Fruit fly (Drosophila melanogaster) whole organism, embryonic: ENCODE data around the gene CG3529.

ENCODE experiments used
- Abd-B ChIP-seq: fragments of 200-800 bp; sonication (Bioruptor generic); optimal IDR thresholded peaks from 2 replicates; lab custom pipeline; 2018; ENCODE audit warnings: missing biosample characterization, mild to moderate bottlenecking, missing genetic modification characterization, moderate library complexity
- Adf1 ChIP-seq: fragments of 200-800 bp; sonication (Bioruptor generic); IDR thresholded peaks from 2 replicates; pipeline ENCODE4 v1.3.6; 2022; ENCODE audit warnings: missing biosample characterization, missing genetic modification characterization
- Atf-2 ChIP-seq: fragments of 200-800 bp; sonication (Bioruptor generic); optimal IDR thresholded peaks from 2 replicates; lab custom pipeline; 2016; ENCODE audit warnings: missing biosample characterization, missing genetic modification characterization
- Awh ChIP-seq: fragments of 200-800 bp; sonication (Bioruptor generic); IDR thresholded peaks from 2 replicates; pipeline ENCODE4, ENCODE4 v1.3.6; 2022; ENCODE audit warnings: missing biosample characterization, missing genetic modification characterization
- C15 ChIP-seq: fragments of 200-800 bp; sonication (Bioruptor generic); IDR thresholded peaks from 3 replicates; pipeline ENCODE4 v1.3.6; 2022; ENCODE audit warnings: missing biosample characterization, missing genetic modification characterization
- CG11247 ChIP-seq: fragments of 200-800 bp; sonication (Bioruptor generic); IDR thresholded peaks from 2 replicates; pipeline ENCODE4 v1.3.6; 2022; ENCODE audit warnings: missing biosample characterization, missing genetic modification characterization
- CG11695 ChIP-seq: fragments of 200-800 bp; sonication (Bioruptor generic); IDR thresholded peaks from 3 replicates; pipeline ENCODE4 v1.3.6; 2022; ENCODE audit warnings: missing biosample characterization, missing genetic modification characterization
- CG11723 ChIP-seq: fragments of 200-800 bp; sonication (Bioruptor generic); optimal IDR thresholded peaks from 2 replicates; lab custom pipeline; 2017; ENCODE audit warnings: missing biosample characterization, mild to moderate bottlenecking, missing genetic modification characterization
- CG13424 ChIP-seq: fragments of 200-800 bp; sonication (Bioruptor generic); optimal IDR thresholded peaks from 2 replicates; lab custom pipeline; 2019; ENCODE audit warnings: missing biosample characterization, mild to moderate bottlenecking, missing genetic modification characterization, moderate library complexity
- CG1602 ChIP-seq: fragments of 200-800 bp; sonication (Bioruptor generic); optimal IDR thresholded peaks from 3 replicates; lab custom pipeline; 2016; ENCODE audit warnings: missing biosample characterization, missing genetic modification characterization
- CG16779 ChIP-seq: fragments of 200-800 bp; sonication (Bioruptor generic); IDR thresholded peaks from 2 replicates; pipeline ENCODE4 v1.3.6; 2022; ENCODE audit warnings: missing biosample characterization, missing genetic modification characterization
- CG16863 ChIP-seq: fragments of 200-800 bp; sonication (Bioruptor generic); optimal IDR thresholded peaks from 3 replicates; lab custom pipeline; 2016; ENCODE audit warnings: missing biosample characterization, missing genetic modification characterization
- CG17328 ChIP-seq: fragments of 200-800 bp; sonication (Bioruptor generic); IDR thresholded peaks from 2 replicates; pipeline ENCODE4 v1.3.6; 2022; ENCODE audit warnings: missing biosample characterization, missing genetic modification characterization
- CG1792 ChIP-seq: fragments of 200-800 bp; sonication (Bioruptor generic); optimal IDR thresholded peaks from 2 replicates; lab custom pipeline; 2016; ENCODE audit warnings: missing biosample characterization, missing genetic modification characterization
- CG2120 ChIP-seq: fragments of 200-800 bp; sonication (Bioruptor generic); optimal IDR thresholded peaks from 3 replicates; lab custom pipeline; 2016; ENCODE audit warnings: missing biosample characterization, missing genetic modification characterization
- CG2889 ChIP-seq: fragments of 200-800 bp; sonication (Bioruptor generic); IDR thresholded peaks from 3 replicates; pipeline ENCODE4 v1.3.6; 2022; ENCODE audit warnings: missing biosample characterization, missing genetic modification characterization
- CG30431 ChIP-seq: fragments of 200-800 bp; sonication (Bioruptor generic); optimal IDR thresholded peaks from 2 replicates; lab custom pipeline; 2017; ENCODE audit warnings: missing biosample characterization, missing genetic modification characterization
- CG32767 ChIP-seq: fragments of 200-800 bp; sonication (Bioruptor generic); IDR thresholded peaks from 2 replicates; pipeline ENCODE4 v1.3.6; 2022; ENCODE audit warnings: missing biosample characterization, missing genetic modification characterization
- CG4360 ChIP-seq: fragments of 200-800 bp; sonication (Bioruptor generic); IDR thresholded peaks from 2 replicates; pipeline ENCODE4 v1.3.6; 2022; ENCODE audit warnings: missing biosample characterization, missing genetic modification characterization
- CG6175 ChIP-seq: fragments of 200-800 bp; sonication (Bioruptor generic); IDR thresholded peaks from 3 replicates; pipeline ENCODE4 v1.3.6; 2022; ENCODE audit warnings: missing biosample characterization, missing genetic modification characterization
- CG6765 ChIP-seq: fragments of 200-800 bp; sonication (Bioruptor generic); optimal IDR thresholded peaks from 3 replicates; lab custom pipeline; 2017; ENCODE audit warnings: missing biosample characterization, mild to moderate bottlenecking, missing genetic modification characterization
- CG6791 ChIP-seq: fragments of 200-800 bp; sonication (Bioruptor generic); IDR thresholded peaks from 3 replicates; pipeline ENCODE4 v1.3.6; 2022; ENCODE audit warnings: missing biosample characterization, missing genetic modification characterization; ENCODE audit not compliant: partially characterized antibody
- CG7271 ChIP-seq: fragments of 200-800 bp; sonication (Bioruptor generic); optimal IDR thresholded peaks from 2 replicates; lab custom pipeline; 2018; ENCODE audit warnings: missing biosample characterization, mild to moderate bottlenecking, missing genetic modification characterization, moderate library complexity
- CG8388 ChIP-seq: fragments of 200-800 bp; sonication (Bioruptor generic); optimal IDR thresholded peaks from 2 replicates; lab custom pipeline; 2019; ENCODE audit warnings: missing biosample characterization, mild to moderate bottlenecking, missing genetic modification characterization, moderate library complexity
- CG8478 ChIP-seq: fragments of >200 bp; optimal IDR thresholded peaks from 2 replicates; lab custom pipeline; 2018
- Doc2 ChIP-seq: fragments of 200-800 bp; sonication (Bioruptor generic); IDR thresholded peaks from 2 replicates; pipeline ENCODE4 v1.3.6; 2022; ENCODE audit warnings: missing biosample characterization, missing genetic modification characterization
- GATAe ChIP-seq: fragments of 200-800 bp; sonication (Bioruptor generic); conservative IDR thresholded peaks from 2 replicates; pipeline ENCODE4 v1.3.6; 2022; ENCODE audit warnings: missing biosample characterization, missing genetic modification characterization
- Gug ChIP-seq: fragments of 200-800 bp; sonication (Bioruptor generic); IDR thresholded peaks from 4 replicates; pipeline ENCODE4 v1.3.6; 2022; ENCODE audit warnings: missing biosample characterization, missing genetic modification characterization
- HLH54F ChIP-seq: fragments of 200-800 bp; sonication (Bioruptor generic); optimal IDR thresholded peaks from 3 replicates; lab custom pipeline; 2016; ENCODE audit warnings: missing biosample characterization, missing genetic modification characterization
- HmgZ ChIP-seq: fragments of 200-800 bp; sonication (Bioruptor generic); optimal IDR thresholded peaks from 2 replicates; lab custom pipeline; 2018; ENCODE audit warnings: missing biosample characterization, mild to moderate bottlenecking, missing genetic modification characterization
- Hr39 ChIP-seq: fragments of >200 bp; optimal IDR thresholded peaks from 2 replicates; lab custom pipeline; 2017
- Hr78 ChIP-seq, 2 experiments: fragments of 200-800 bp in 1 of 2; fragments of >200 bp in 1 of 2; sonication (Bioruptor generic) in 1 of 2; optimal IDR thresholded peaks; 2 replicates each; lab custom pipeline; 2017 to 2019; ENCODE audit warnings: missing biosample characterization in 2 of 2, missing genetic modification characterization in 2 of 2, mild to moderate bottlenecking in 1 of 2, moderate library complexity in 1 of 2
- Mad ChIP-seq: fragments of 200-800 bp; sonication (Bioruptor generic); optimal IDR thresholded peaks from 2 replicates; lab custom pipeline; 2016; ENCODE audit warnings: missing biosample characterization, missing genetic modification characterization
- Med ChIP-seq: fragments of 200-800 bp; sonication (Bioruptor generic); peaks from one replicate; lab custom pipeline; 2016; ENCODE audit warnings: missing biosample characterization, missing genetic modification characterization, mild to moderate bottlenecking, inconsistent platforms, moderate library complexity
- Opbp ChIP-seq: fragments of 200-800 bp; sonication (Bioruptor generic); IDR thresholded peaks from 3 replicates; pipeline ENCODE4 v1.3.6; 2022; ENCODE audit warnings: missing biosample characterization, missing genetic modification characterization; ENCODE audit not compliant: partially characterized antibody
- Optix ChIP-seq: fragments of 200-800 bp; sonication (Bioruptor generic); IDR thresholded peaks from 3 replicates; pipeline ENCODE4 v1.3.6; 2022; ENCODE audit warnings: missing biosample characterization, missing genetic modification characterization
- YL-1 ChIP-seq: fragments of 200-800 bp; sonication (Bioruptor generic); optimal IDR thresholded peaks from 3 replicates; lab custom pipeline; 2017; ENCODE audit warnings: missing biosample characterization, mild to moderate bottlenecking, missing genetic modification characterization
- bab2 ChIP-seq: fragments of 200-800 bp; sonication (Bioruptor generic); optimal IDR thresholded peaks from 2 replicates; lab custom pipeline; 2016; ENCODE audit warnings: missing biosample characterization, missing genetic modification characterization
- bcd ChIP-seq: fragments of 200-800 bp; sonication (Bioruptor generic); optimal IDR thresholded peaks from 2 replicates; lab custom pipeline; 2017; ENCODE audit warnings: missing biosample characterization, mild to moderate bottlenecking, missing genetic modification characterization
- bsh ChIP-seq, 2 experiments: fragments of 200-800 bp; sonication (Bioruptor generic); optimal IDR thresholded peaks; 2 replicates each; lab custom pipeline; 2017 to 2018; ENCODE audit warnings: mild to moderate bottlenecking in 2 of 2, missing biosample characterization in 2 of 2, missing genetic modification characterization in 2 of 2, moderate library complexity in 1 of 2
- chinmo ChIP-seq: fragments of 200-800 bp; sonication (Bioruptor generic); IDR thresholded peaks from 4 replicates; pipeline ENCODE4 v1.3.6; 2022; ENCODE audit warnings: missing biosample characterization, missing genetic modification characterization; ENCODE audit not compliant: partially characterized antibody
- gce ChIP-seq: fragments of 200-800 bp; sonication (Bioruptor generic); IDR thresholded peaks from 3 replicates; pipeline ENCODE4 v1.3.6; 2022; ENCODE audit warnings: missing biosample characterization, missing genetic modification characterization
- gcm ChIP-seq: fragments of 200-800 bp; sonication (Bioruptor generic); optimal IDR thresholded peaks from 2 replicates; lab custom pipeline; 2019; ENCODE audit warnings: missing biosample characterization, mild to moderate bottlenecking, missing genetic modification characterization, moderate library complexity
- gcm2 ChIP-seq: fragments of 200-800 bp; sonication (Bioruptor generic); optimal IDR thresholded peaks from 2 replicates; lab custom pipeline; 2016; ENCODE audit warnings: missing biosample characterization, missing genetic modification characterization
- h ChIP-seq: fragments of >200 bp; optimal IDR thresholded peaks from 2 replicates; lab custom pipeline; 2017
- her ChIP-seq: fragments of 200-800 bp; sonication (Bioruptor generic); optimal IDR thresholded peaks from 2 replicates; lab custom pipeline; 2016; ENCODE audit warnings: missing biosample characterization, missing genetic modification characterization
- kah ChIP-seq: fragments of 200-800 bp; sonication (Bioruptor generic); optimal IDR thresholded peaks from 2 replicates; lab custom pipeline; 2018; ENCODE audit warnings: missing biosample characterization, mild to moderate bottlenecking, missing genetic modification characterization
- kni ChIP-seq: fragments of 200-800 bp; sonication (Bioruptor generic); optimal IDR thresholded peaks from 3 replicates; lab custom pipeline; 2017; ENCODE audit warnings: mild to moderate bottlenecking, missing biosample characterization, missing genetic modification reagents, missing genetic modification characterization
- nmo ChIP-seq: fragments of 200-800 bp; sonication (Bioruptor generic); optimal IDR thresholded peaks from 2 replicates; lab custom pipeline; 2018; ENCODE audit warnings: missing biosample characterization, mild to moderate bottlenecking, missing genetic modification characterization, moderate library complexity
- oc ChIP-seq: fragments of 200-800 bp; sonication (Bioruptor generic); optimal IDR thresholded peaks from 2 replicates; lab custom pipeline; 2018; ENCODE audit warnings: missing biosample characterization, mild to moderate bottlenecking, missing genetic modification characterization, moderate library complexity
- rib ChIP-seq: fragments of 200-800 bp; sonication (Bioruptor generic); IDR thresholded peaks from 2 replicates; pipeline ENCODE4 v1.3.6; 2022; ENCODE audit warnings: missing biosample characterization, missing genetic modification characterization
- sim ChIP-seq: fragments of 200-800 bp; sonication (Bioruptor generic); IDR thresholded peaks from 2 replicates; pipeline ENCODE4 v1.3.6; 2022; ENCODE audit warnings: missing biosample characterization, missing genetic modification characterization
- trh ChIP-seq: fragments of 200-800 bp; sonication (Bioruptor generic); optimal IDR thresholded peaks from 2 replicates; lab custom pipeline; 2016; ENCODE audit warnings: missing biosample characterization, missing genetic modification characterization

Gene CG3529

dm6 chr3L:9476829-9477228 is 30.2 kb downstream of the CG3529 start, which contains the start of the genes Uch-L5 and Jarid2 (continued):
- TF ChIP-seq Abd-B (GFP tag; lab: Kevin White, UChicago) (no peak), sim (no peak), Med (GFP tag; lab: Kevin White, UChicago) (peak; percentile 94), bcd (GFP tag; lab: Kevin White, UChicago) (peak; percentile 52), bsh (GFP tag; optimal IDR thresholded peaks at IDR 0.05; lab: Kevin White, UChicago) (peak in 1 of 2 experiments; percentile 0), gcm2 (GFP tag; lab: Kevin White, UChicago) (no peak), Opbp (GFP tag; lab: Robert Waterston, UW) (peak; percentile 69), CG2889 (GFP tag; lab: Robert Waterston, UW) (no peak), nmo (peak; percentile 57), CG6175 (no peak), YL-1 (peak; percentile 98), CG17328 (GFP tag; lab: Robert Waterston, UW) (no peak), Hr39 (lab: Kevin White, UChicago) (no peak), gcm (GFP tag; lab: Kevin White, UChicago) (peak; percentile 17), chinmo (GFP tag; lab: Robert Waterston, UW) (0 out of 4 replicates have a peak, but pooled peaks have one; percentile 7), HmgZ (tag; lab: Kevin White, UChicago) (peak; percentile 63), CG16779 (GFP tag; lab: Robert Waterston, UW) (no peak), trh (no peak), CG1602 (GFP tag; lab: Kevin White, UChicago) (no peak), Awh (no peak), her (GFP tag; lab: Kevin White, UChicago) (peak; percentile 79), Gug (GFP tag; lab: Robert Waterston, UW) (peak; percentile 41; the same call in 1 of the 4 replicates), CG6791 (GFP tag; lab: Robert Waterston, UW) (peak; percentile 38; the same call in 1 of the 3 replicates), bab2 (GFP tag; lab: Kevin White, UChicago) (peak; percentile 15), kah (GFP tag; lab: Kevin White, UChicago) (no peak), GATAe (GFP tag; lab: Robert Waterston, UW) (no peak), CG8478 (lab: Kevin White, UChicago) (no peak), CG4360 (GFP tag; lab: Robert Waterston, UW) (peak; percentile 12), Mad (GFP tag; lab: Kevin White, UChicago) (peak; percentile 43), CG6765 (GFP tag; lab: Kevin White, UChicago) (peak; percentile 45), kni (GFP tag; lab: Kevin White, UChicago) (peak; percentile 14), h (lab: Kevin White, UChicago) (no peak), rib (peak; percentile 81), Doc2 (GFP tag; lab: Robert Waterston, UW) (no peak), Hr78 (GFP tag; optimal IDR thresholded peaks at IDR 0.05; lab: Kevin White, UChicago) (no peak), CG32767 (GFP tag; lab: Robert Waterston, UW) (no peak), CG11723 (GFP tag; lab: Kevin White, UChicago) (no peak), Adf1 (peak; percentile 60), CG16863 (GFP tag; lab: Kevin White, UChicago) (peak; percentile 43), CG2120 (GFP tag; lab: Kevin White, UChicago) (peak; percentile 58), CG11695 (no peak), gce (GFP tag; lab: Robert Waterston, UW) (no peak), CG7271 (tag; lab: Kevin White, UChicago) (peak; percentile 48), CG30431 (GFP tag; lab: Kevin White, UChicago) (no peak), CG13424 (tag; lab: Kevin White, UChicago) (peak; percentile 36), CG11247 (GFP tag; lab: Robert Waterston, UW) (0 out of 2 replicates have a peak, but pooled peaks have one; percentile 6), Optix (GFP tag; lab: Robert Waterston, UW) (0 out of 3 replicates have a peak, but pooled peaks have one; percentile 37), oc (tag; lab: Kevin White, UChicago) (no peak), CG8388 (no peak), HLH54F (GFP tag; lab: Kevin White, UChicago) (peak; percentile 70), Atf-2 (GFP tag; lab: Kevin White, UChicago) (peak; percentile 9), C15 (GFP tag; lab: Robert Waterston, UW) (no peak), CG1792 (no peak)
